Worm (Caenorhabditis elegans) whole organism, L3 larva: ENCODE results near the gene sfa-1.
A peak's percentile ranks its signal among the peaks of the same experiment; 100 is the strongest.

Experiments
- R02D3.7 ChIP-seq: fragments of 150-350 bp; optimal IDR thresholded peaks from 2 replicates; lab custom pipeline; 2014; ENCODE audit warnings: missing biosample characterization, missing genetic modification characterization
- ZK546.5 ChIP-seq: sonication (generic microtip); optimal IDR thresholded peaks from 2 replicates; lab custom pipeline; 2017; ENCODE audit warnings: missing biosample characterization, missing genetic modification characterization
- ama-1 ChIP-seq: fragments of 150-350 bp; optimal IDR thresholded peaks from 2 replicates; lab custom pipeline; 2018
- ceh-16 ChIP-seq: sonication (generic microtip); optimal IDR thresholded peaks from 2 replicates; lab custom pipeline; 2017; ENCODE audit warnings: missing biosample characterization, missing genetic modification characterization
- ceh-28 ChIP-seq: fragments of 150-350 bp; optimal IDR thresholded peaks from 2 replicates; lab custom pipeline; 2014; ENCODE audit warnings: missing biosample characterization, missing genetic modification reagents, missing genetic modification characterization
- ceh-82 ChIP-seq: fragments of 150-350 bp; optimal IDR thresholded peaks from 2 replicates; lab custom pipeline; 2014; ENCODE audit warnings: missing biosample characterization, missing genetic modification characterization
- daf-12 ChIP-seq: fragments of 150-350 bp; optimal IDR thresholded peaks from 2 replicates; lab custom pipeline; 2014; ENCODE audit warnings: missing biosample characterization, missing genetic modification reagents, missing genetic modification characterization
- egl-5 ChIP-seq: fragments of 150-350 bp; optimal IDR thresholded peaks from 2 replicates; lab custom pipeline; 2017; ENCODE audit warnings: missing biosample characterization, missing genetic modification reagents, missing genetic modification characterization, inconsistent platforms
- elt-2 ChIP-seq: sonication (generic microtip); optimal IDR thresholded peaks from 2 replicates; lab custom pipeline; 2016; ENCODE audit warnings: missing genetic modification reagents, mild to moderate bottlenecking, missing genetic modification characterization, missing compliant biosample characterization
- elt-3 ChIP-seq, 3 experiments: fragments of 150-350 bp in 1 of 3; sonication (generic microtip) in 2 of 3; optimal IDR thresholded peaks; 2 replicates in 2 of 3; 4 replicates in 1 of 3; lab custom pipeline; 2014 to 2017; ENCODE audit warnings: missing biosample characterization in 3 of 3, missing genetic modification characterization in 3 of 3
- fkh-10 ChIP-seq: sonication (generic microtip); optimal IDR thresholded peaks from 2 replicates; lab custom pipeline; 2017; ENCODE audit warnings: missing biosample characterization, missing genetic modification reagents, missing genetic modification characterization
- fos-1 ChIP-seq: fragments of 150-350 bp; optimal IDR thresholded peaks from 2 replicates; lab custom pipeline; 2014; ENCODE audit warnings: missing biosample characterization, missing genetic modification characterization
- hmg-11 ChIP-seq: sonication (generic microtip); optimal IDR thresholded peaks from 2 replicates; lab custom pipeline; 2016; ENCODE audit warnings: missing genetic modification characterization, missing compliant biosample characterization
- lsy-12 ChIP-seq: sonication (generic microtip); optimal IDR thresholded peaks from 2 replicates; lab custom pipeline; 2016; ENCODE audit warnings: mild to moderate bottlenecking, missing genetic modification characterization, missing compliant biosample characterization
- mdl-1 ChIP-seq: fragments of 150-350 bp; optimal IDR thresholded peaks from 2 replicates; lab custom pipeline; 2014; ENCODE audit warnings: missing biosample characterization, missing genetic modification characterization
- mml-1 ChIP-seq: fragments of 150-350 bp; sonication (generic microtip); optimal IDR thresholded peaks from 3 replicates; lab custom pipeline; 2014; ENCODE audit warnings: missing biosample characterization, missing genetic modification characterization
- nfya-1 ChIP-seq: sonication (generic microtip); optimal IDR thresholded peaks from 2 replicates; lab custom pipeline; 2017; ENCODE audit warnings: missing genetic modification characterization, mild to moderate bottlenecking, missing compliant biosample characterization, antibody characterized with exemption, moderate library complexity; ENCODE audit not compliant: insufficient read depth
- nhr-28 ChIP-seq: fragments of 150-350 bp; optimal IDR thresholded peaks from 2 replicates; lab custom pipeline; 2014; ENCODE audit warnings: missing biosample characterization, missing genetic modification characterization
- nhr-43 ChIP-seq: sonication (generic microtip); optimal IDR thresholded peaks from 2 replicates; lab custom pipeline; 2016; ENCODE audit warnings: mild to moderate bottlenecking, missing genetic modification characterization, missing compliant biosample characterization; ENCODE audit not compliant: poor library complexity, severe bottlenecking
- nhr-67 ChIP-seq: fragments of 150-350 bp; optimal IDR thresholded peaks from 2 replicates; lab custom pipeline; 2014; ENCODE audit warnings: missing biosample characterization, missing genetic modification characterization
- nhr-76 ChIP-seq: fragments of 150-350 bp; sonication (generic microtip); optimal IDR thresholded peaks from 5 replicates; lab custom pipeline; 2014; ENCODE audit warnings: missing biosample characterization, missing genetic modification characterization
- nhr-77 ChIP-seq: fragments of 150-350 bp; optimal IDR thresholded peaks from 2 replicates; lab custom pipeline; 2014; ENCODE audit warnings: missing biosample characterization, missing genetic modification characterization
- pha-4 ChIP-seq: fragments of 150-350 bp; optimal IDR thresholded peaks from 2 replicates; lab custom pipeline; 2014; ENCODE audit warnings: missing biosample characterization, missing genetic modification reagents, missing genetic modification characterization
- sea-2 ChIP-seq: fragments of 150-350 bp; sonication (generic microtip); optimal IDR thresholded peaks from 4 replicates; lab custom pipeline; 2014; ENCODE audit warnings: missing biosample characterization, missing genetic modification reagents, missing genetic modification characterization
- snpc-4 ChIP-seq: fragments of 150-350 bp; optimal IDR thresholded peaks from 2 replicates; lab custom pipeline; 2014; ENCODE audit warnings: missing biosample characterization, missing genetic modification characterization
- tbx-2 ChIP-seq: sonication (generic microtip); optimal IDR thresholded peaks from 2 replicates; lab custom pipeline; 2016; ENCODE audit warnings: mild to moderate bottlenecking, missing genetic modification characterization, missing compliant biosample characterization
- unc-39 ChIP-seq: sonication (generic microtip); optimal IDR thresholded peaks from 4 replicates; lab custom pipeline; 2017; ENCODE audit warnings: missing biosample characterization, missing genetic modification characterization
- unc-62 ChIP-seq: fragments of 150-350 bp; sonication (generic microtip); optimal IDR thresholded peaks from 4 replicates; lab custom pipeline; 2014; ENCODE audit warnings: missing biosample characterization, missing genetic modification reagents, missing genetic modification characterization
- zag-1 ChIP-seq: fragments of 150-350 bp; optimal IDR thresholded peaks from 2 replicates; lab custom pipeline; 2014; ENCODE audit warnings: missing biosample characterization, missing genetic modification characterization
- ztf-11 ChIP-seq: fragments of 150-350 bp; optimal IDR thresholded peaks from 2 replicates; lab custom pipeline; 2014; ENCODE audit warnings: missing biosample characterization, missing genetic modification characterization
- ztf-4 ChIP-seq: fragments of 150-350 bp; optimal IDR thresholded peaks from 2 replicates; lab custom pipeline; 2014; ENCODE audit warnings: missing biosample characterization, missing genetic modification characterization

sfa-1 gene

ce11 chrIV:17100628-17101338 lies 10.0 kb downstream of the sfa-1 start:
- TF ChIP-seq lsy-12 (tag; lab: Kevin White, UChicago) = no peak
- TF ChIP-seq nfya-1 (tag; lab: Kevin White, UChicago) = peak; percentile 92

ce11 chrIV:17100148-17100547 lies 10.6 kb downstream of the sfa-1 start, which contains the start of gene bca-2:
bca-2 (minus strand) TSS chrIV:17100248.
- TF ChIP-seq lsy-12 (tag; lab: Kevin White, UChicago) (no peak), R02D3.7 (tag; lab: Kevin White, UChicago) (no peak), daf-12 (tag; lab: Kevin White, UChicago) (no peak), snpc-4 (tag; lab: Kevin White, UChicago) (no peak), nhr-28 (tag; lab: Kevin White, UChicago) (no peak), ceh-82 (tag; lab: Kevin White, UChicago) (no peak), nhr-67 (no peak), nhr-77 (tag; lab: Kevin White, UChicago) (no peak), ZK546.5 (no peak), pha-4 (tag; lab: Kevin White, UChicago) (no peak)

DNA sequence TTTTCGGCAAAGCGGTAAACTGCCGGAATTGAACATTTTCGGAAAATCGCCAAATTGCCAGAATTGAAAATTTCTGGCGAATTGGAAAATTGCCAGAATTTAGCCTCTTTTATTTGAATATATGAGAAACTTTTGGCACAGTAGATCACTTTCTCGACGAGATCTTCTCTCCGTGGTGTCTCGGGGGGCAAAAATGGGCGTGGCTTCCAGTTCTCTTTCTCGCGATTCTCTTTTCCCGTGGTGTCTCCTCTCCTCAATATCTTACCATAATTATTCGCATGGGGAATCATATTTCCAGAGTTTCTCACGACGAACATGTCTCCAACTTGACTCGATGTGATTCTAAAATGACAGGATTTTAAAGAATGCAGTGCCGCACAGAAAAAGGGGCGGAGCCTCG lies 11.7 kb downstream of the sfa-1 start:
- TF ChIP-seq egl-5 (tag; lab: Kevin White, UChicago) (no peak), ama-1 (lab: Kevin White, UChicago) (no peak), mml-1 (tag; lab: Kevin White, UChicago) (no peak), ztf-4 (no peak), zag-1 (tag; lab: Kevin White, UChicago) (no peak), mdl-1 (tag; lab: Kevin White, UChicago) (no peak), unc-62 (GFP tag; lab: Kevin White, UChicago) (no peak), ceh-16 (tag; lab: Kevin White, UChicago) (no peak), nhr-76 (tag; lab: Kevin White, UChicago) (no peak), sea-2 (no peak), ceh-28 (tag; lab: Kevin White, UChicago) (no peak), fos-1 (tag; lab: Kevin White, UChicago) (no peak), R02D3.7 (tag; lab: Kevin White, UChicago) (no peak), nhr-43 (tag; lab: Kevin White, UChicago) (no peak)

DNA sequence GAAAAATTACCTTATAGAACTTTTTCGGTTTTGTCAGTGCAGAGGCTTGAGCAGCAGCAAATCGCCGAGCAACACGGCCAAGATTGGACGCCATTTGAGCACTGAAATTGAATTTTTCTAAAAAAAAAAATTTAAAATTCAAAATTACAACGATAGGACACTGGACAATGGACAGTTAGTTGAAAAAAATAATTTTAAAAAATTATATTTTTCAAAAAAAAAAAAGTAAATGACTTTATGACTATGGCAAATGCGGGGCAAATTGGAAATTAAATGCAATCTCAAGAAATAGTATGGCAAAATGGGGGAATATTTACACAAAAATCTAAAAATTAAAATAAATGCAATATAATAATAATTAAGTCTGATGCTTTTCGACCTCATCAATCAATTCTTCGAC lies 14.6 kb downstream of the sfa-1 start, which contains the start of gene Y116A8C.27:
Y116A8C.27 (minus strand) TSS at position 101 of the 400 bp plus-strand sequence.
- TF ChIP-seq ztf-11 (no peak), nhr-43 (tag; lab: Kevin White, UChicago) (no peak), tbx-2 (no peak), nhr-28 (tag; lab: Kevin White, UChicago) (no peak), ceh-82 (tag; lab: Kevin White, UChicago) (no peak), mdl-1 (tag; lab: Kevin White, UChicago) (no peak), hmg-11 (no peak), elt-2 (tag; lab: Kevin White, UChicago) (no peak), fos-1 (tag; lab: Kevin White, UChicago) (no peak)

DNA sequence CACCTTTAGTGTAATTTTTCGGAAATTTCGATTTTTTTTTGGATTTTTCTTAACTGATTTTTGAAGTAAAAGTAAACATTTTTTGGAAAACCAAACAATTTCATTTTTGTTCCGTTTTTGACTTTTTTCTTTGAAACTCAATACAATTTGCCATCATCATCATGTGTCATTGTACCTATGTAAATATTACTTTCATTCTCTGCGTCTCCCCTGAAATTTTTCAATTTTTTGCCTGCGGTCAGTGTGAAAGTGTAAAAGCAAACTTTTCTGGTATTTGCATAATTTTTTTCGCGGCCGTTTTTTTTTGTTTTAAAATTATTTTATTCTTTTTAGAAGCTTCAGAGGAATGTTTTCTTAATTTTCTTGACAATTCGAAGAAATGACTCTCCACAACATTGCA lies 17.1 kb downstream of the sfa-1 start, which contains the start of gene Y116A8C.29:
Y116A8C.29 (plus strand) TSS at position 328 of the 400 bp plus-strand sequence.
- no peak for TF ChIP-seq fkh-10 (GFP tag; lab: Kevin White, UChicago)
- TF ChIP-seq pha-4 (tag; lab: Kevin White, UChicago) = peak; percentile 91

DNA sequence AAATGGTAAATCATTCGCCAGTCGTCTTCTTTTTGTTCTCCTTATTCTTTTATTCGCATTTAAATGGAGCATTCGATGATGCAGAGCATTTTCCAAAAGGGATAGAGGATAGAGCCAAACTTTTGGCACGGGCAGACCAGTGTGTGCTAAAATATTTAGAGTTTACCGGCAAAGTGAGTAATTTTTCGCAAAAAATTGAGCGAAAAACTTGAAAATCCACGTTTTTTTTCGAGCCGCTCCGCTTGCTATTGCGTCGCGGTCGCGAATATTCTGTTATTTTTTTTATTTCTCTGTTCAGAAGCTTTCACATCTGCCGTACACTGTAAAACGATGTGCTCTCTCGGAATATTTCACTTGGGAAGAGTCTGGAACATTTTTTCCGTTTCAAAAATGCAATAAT lies 21.9 kb downstream of the sfa-1 start, which contains the start of gene Y116A8C.43:
Y116A8C.43 (plus strand) TSS at position 3 of the 400 bp plus-strand sequence.
- TF ChIP-seq ZK546.5 = no peak
- TF ChIP-seq ama-1 (lab: Kevin White, UChicago) = peak; percentile 13
- no peak for TF ChIP-seq snpc-4 (tag; lab: Kevin White, UChicago)
- no peak for TF ChIP-seq unc-39
- peak; percentile 7 for TF ChIP-seq elt-2 (tag; lab: Kevin White, UChicago)
- no peak for TF ChIP-seq elt-3 (tag; optimal IDR thresholded peaks at IDR 0.05; lab: Kevin White, UChicago)
- TF ChIP-seq nhr-43 (tag; lab: Kevin White, UChicago) = peak; percentile 4
- TF ChIP-seq pha-4 (tag; lab: Kevin White, UChicago) = peak; percentile 3
